Worm (Caenorhabditis elegans): ENCODE measurements around the gene T27E7.3.

ce11 chrIV:14547292-14547691 lies 18.5 kb downstream of the T27E7.3 start:
- no peak for TF ChIP-seq him-1 (tag; optimal IDR thresholded peaks at IDR 0.05)
- TF ChIP-seq W03F9.2 (tag; optimal IDR thresholded peaks at IDR 0.05): no peak

All from whole organism, L4/young adult.